Worm (Caenorhabditis elegans) whole organism, young adult: Measurements from ENCODE around the gene Y51A2A.12.

ENCODE experiments used
- B0019.2 ChIP-seq: fragments of 200-800 bp; sonication (Bioruptor generic); conservative IDR thresholded peaks from 2 replicates; pipeline ENCODE4 v1.3.6; 2022; ENCODE audit warnings: missing genetic modification reagents, missing genetic modification characterization, missing compliant biosample characterization
- B0336.3 ChIP-seq: fragments of 200-800 bp; sonication (Bioruptor generic); IDR thresholded peaks from 2 replicates; pipeline ENCODE4 v1.3.6; 2022; ENCODE audit warnings: missing genetic modification characterization, missing compliant biosample characterization
- F37B4.10 ChIP-seq: fragments of 200-800 bp; sonication (Bioruptor generic); IDR thresholded peaks from 2 replicates; pipeline ENCODE4 v1.3.6; 2022; ENCODE audit warnings: missing genetic modification characterization, missing compliant biosample characterization
- T26A5.8 ChIP-seq: sonication (generic microtip); optimal IDR thresholded peaks from 2 replicates; lab custom pipeline; 2016; ENCODE audit warnings: missing genetic modification characterization, missing compliant biosample characterization
- Y53G8AR.9 ChIP-seq: fragments of 200-800 bp; sonication (Bioruptor generic); conservative IDR thresholded peaks from 2 replicates; pipeline ENCODE4 v1.3.6; 2022; ENCODE audit warnings: missing genetic modification reagents, missing genetic modification characterization, missing compliant biosample characterization
- Y56A3A.18 ChIP-seq: fragments of 200-800 bp; sonication (Bioruptor generic); IDR thresholded peaks from 2 replicates; pipeline ENCODE4 v1.3.6; 2022; ENCODE audit warnings: missing genetic modification reagents, missing genetic modification characterization, missing compliant biosample characterization
- Y67H2A.10 ChIP-seq: fragments of 200-800 bp; sonication (Bioruptor generic); conservative IDR thresholded peaks from 2 replicates; pipeline ENCODE4 v1.3.6; 2022; ENCODE audit warnings: missing genetic modification reagents, missing genetic modification characterization, missing compliant biosample characterization
- Y95B8A.8 ChIP-seq: fragments of 200-800 bp; sonication (Bioruptor generic); IDR thresholded peaks from 2 replicates; pipeline ENCODE4 v1.3.6; 2022; ENCODE audit warnings: missing genetic modification reagents, missing genetic modification characterization, missing compliant biosample characterization
- atf-7 ChIP-seq: sonication (generic microtip); optimal IDR thresholded peaks from 2 replicates; lab custom pipeline; 2017; ENCODE audit warnings: mild to moderate bottlenecking, missing genetic modification characterization, missing compliant biosample characterization
- attf-6 ChIP-seq: fragments of 200-800 bp; sonication (Bioruptor generic); IDR thresholded peaks from 2 replicates; pipeline ENCODE4 v1.3.6; 2022; ENCODE audit warnings: missing genetic modification reagents, missing genetic modification characterization, missing compliant biosample characterization
- ceh-79 ChIP-seq: sonication (generic microtip); optimal IDR thresholded peaks from 2 replicates; lab custom pipeline; 2017; ENCODE audit warnings: mild to moderate bottlenecking, missing genetic modification characterization, missing compliant biosample characterization
- ceh-91 ChIP-seq: fragments of 200-800 bp; sonication (Bioruptor generic); IDR thresholded peaks from 2 replicates; pipeline ENCODE4 v1.3.6; 2022; ENCODE audit warnings: missing genetic modification reagents, missing genetic modification characterization, missing compliant biosample characterization
- gei-17 ChIP-seq: fragments of 200-800 bp; sonication (Bioruptor generic); optimal IDR thresholded peaks from 2 replicates; lab custom pipeline; 2018; ENCODE audit warnings: mild to moderate bottlenecking, missing genetic modification characterization, missing compliant biosample characterization
- hlh-26 ChIP-seq: fragments of 200-800 bp; sonication (Bioruptor generic); conservative IDR thresholded peaks from 2 replicates; pipeline ENCODE4 v1.3.6; 2022; ENCODE audit warnings: missing genetic modification reagents, missing genetic modification characterization, missing compliant biosample characterization
- hmg-1.2 ChIP-seq: fragments of 200-800 bp; sonication (Bioruptor generic); IDR thresholded peaks from 2 replicates; pipeline ENCODE4 v1.3.6; 2022; ENCODE audit warnings: missing genetic modification reagents, missing genetic modification characterization, missing compliant biosample characterization
- lag-1 ChIP-seq: fragments of 200-800 bp; sonication (Bioruptor generic); IDR thresholded peaks from 2 replicates; pipeline ENCODE4 v1.3.6; 2022; ENCODE audit warnings: missing genetic modification reagents, missing genetic modification characterization, missing compliant biosample characterization
- lin-35 ChIP-seq, 3 experiments: fragments of 150-350 bp in 2 of 3; sonication (generic microtip) in 1 of 3; optimal IDR thresholded peaks; 2 replicates each; lab custom pipeline; 2014 to 2018; ENCODE audit warnings: missing biosample characterization in 3 of 3, missing genetic modification characterization in 3 of 3, missing genetic modification reagents in 3 of 3
- lin-40 ChIP-seq: sonication (generic microtip); optimal IDR thresholded peaks from 2 replicates; lab custom pipeline; 2016; ENCODE audit warnings: missing genetic modification characterization, mild to moderate bottlenecking, missing compliant biosample characterization, missing genotype, missing genetic modification reagents
- lir-1 ChIP-seq: fragments of 200-800 bp; sonication (Bioruptor generic); conservative IDR thresholded peaks from 2 replicates; pipeline ENCODE4 v1.3.6; 2022; ENCODE audit warnings: missing genetic modification reagents, missing genetic modification characterization, missing compliant biosample characterization
- madf-10 ChIP-seq: sonication (generic microtip); optimal IDR thresholded peaks from 2 replicates; lab custom pipeline; 2016; ENCODE audit warnings: mild to moderate bottlenecking, missing genetic modification characterization, missing compliant biosample characterization
- madf-3 ChIP-seq: fragments of 200-800 bp; sonication (Bioruptor generic); IDR thresholded peaks from 2 replicates; pipeline ENCODE4 v1.3.6; 2022; ENCODE audit warnings: missing genetic modification reagents, missing genetic modification characterization, missing compliant biosample characterization
- madf-6 ChIP-seq: fragments of 200-800 bp; sonication (Bioruptor generic); IDR thresholded peaks from 2 replicates; pipeline ENCODE4 v1.3.6; 2022; ENCODE audit warnings: missing genetic modification reagents, missing genetic modification characterization, missing compliant biosample characterization
- nhr-80 ChIP-seq: sonication (generic microtip); optimal IDR thresholded peaks from 2 replicates; lab custom pipeline; 2016; ENCODE audit warnings: missing genetic modification characterization, missing compliant biosample characterization
- rec-8 ChIP-seq, 2 experiments: sonication (generic microtip); optimal IDR thresholded peaks; 2 replicates each; lab custom pipeline; 2016; ENCODE audit warnings: mild to moderate bottlenecking in 2 of 2, missing genetic modification characterization in 2 of 2, missing genetic modification reagents in 2 of 2, missing genotype in 2 of 2, missing biosample characterization in 1 of 2, missing compliant biosample characterization in 1 of 2, moderate library complexity in 1 of 2
- sea-2 ChIP-seq: fragments of 200-800 bp; sonication (Bioruptor generic); IDR thresholded peaks from 2 replicates; pipeline ENCODE4 v1.3.6; 2022; ENCODE audit warnings: missing genetic modification characterization, missing compliant biosample characterization
- snpc-1.3 ChIP-seq: sonication (generic microtip); optimal IDR thresholded peaks from 2 replicates; lab custom pipeline; 2017; ENCODE audit warnings: missing genetic modification characterization, mild to moderate bottlenecking, missing compliant biosample characterization, antibody characterized with exemption, moderate library complexity, missing genotype, missing genetic modification reagents; ENCODE audit not compliant: insufficient read depth
- snpc-4 ChIP-seq, 5 experiments: fragments of 150-350 bp in 1 of 5; sonication (generic microtip) in 4 of 5; optimal IDR thresholded peaks; 2 replicates each; lab custom pipeline; 2014 to 2018; ENCODE audit warnings: missing genetic modification characterization in 5 of 5, missing biosample characterization in 3 of 5, antibody characterized with exemption in 2 of 5, mild to moderate bottlenecking in 2 of 5, missing compliant biosample characterization in 2 of 5, missing genotype in 2 of 5, moderate library complexity in 2 of 5, missing genetic modification reagents in 1 of 5
- sptf-2 ChIP-seq: fragments of 200-800 bp; sonication (Bioruptor generic); optimal IDR thresholded peaks from 2 replicates; lab custom pipeline; 2018; ENCODE audit warnings: mild to moderate bottlenecking, missing genetic modification characterization, missing compliant biosample characterization
- tlf-1 ChIP-seq: fragments of 200-800 bp; sonication (Bioruptor generic); optimal IDR thresholded peaks from 2 replicates; lab custom pipeline; 2018; ENCODE audit warnings: mild to moderate bottlenecking, missing genetic modification characterization, missing compliant biosample characterization
- xnd-1 ChIP-seq: sonication (generic microtip); optimal IDR thresholded peaks from 2 replicates; lab custom pipeline; 2016; ENCODE audit warnings: missing genotype, missing genetic modification reagents, missing genetic modification characterization, missing compliant biosample characterization
- zfh-2 ChIP-seq: fragments of 200-800 bp; sonication (Bioruptor generic); conservative IDR thresholded peaks from 2 replicates; pipeline ENCODE4 v1.3.6; 2022; ENCODE audit warnings: missing genetic modification reagents, missing genetic modification characterization, missing compliant biosample characterization
- ztf-18 ChIP-seq: sonication (generic microtip); optimal IDR thresholded peaks from 2 replicates; lab custom pipeline; 2016; ENCODE audit warnings: missing genotype, mild to moderate bottlenecking, missing genetic modification characterization, missing compliant biosample characterization
- ztf-3 ChIP-seq: fragments of 200-800 bp; sonication (Bioruptor generic); optimal IDR thresholded peaks from 2 replicates; lab custom pipeline; 2018; ENCODE audit warnings: mild to moderate bottlenecking, missing genetic modification characterization, missing compliant biosample characterization

Y51A2A.12 gene

ce11 chrV:18292295-18292694 lies at the start of gene Y51A2A.12:
TSS of gene Y51A2A.12 (plus strand) at chrV:18292595.
- no peak for TF ChIP-seq ztf-18 (tag; lab: Kevin White, UChicago)
- TF ChIP-seq attf-6 (GFP tag; lab: Robert Waterston, UW) = no peak
- TF ChIP-seq F37B4.10 = no peak
- no peak for TF ChIP-seq hlh-26 (GFP tag; lab: Robert Waterston, UW)
- no peak for TF ChIP-seq hmg-1.2 (GFP tag; lab: Robert Waterston, UW)
- no peak for TF ChIP-seq lir-1 (GFP tag; lab: Robert Waterston, UW)
- TF ChIP-seq tlf-1 (GFP tag; lab: Kevin White, UChicago) = no peak
- TF ChIP-seq ceh-91 (GFP tag; lab: Robert Waterston, UW) = no peak
- TF ChIP-seq B0336.3 = no peak
- TF ChIP-seq gei-17 (GFP tag; lab: Kevin White, UChicago) = no peak
- no peak for TF ChIP-seq snpc-1.3 (tag; lab: Kevin White, UChicago)
- no peak for TF ChIP-seq madf-3
- no peak for TF ChIP-seq atf-7
- no peak for TF ChIP-seq lag-1
- no peak for TF ChIP-seq T26A5.8 (tag; lab: Kevin White, UChicago)
- no peak for TF ChIP-seq nhr-80 (tag; lab: Kevin White, UChicago)
- no peak for TF ChIP-seq Y56A3A.18 (GFP tag; lab: Robert Waterston, UW)
- TF ChIP-seq snpc-4 (GFP tag; optimal IDR thresholded peaks at IDR 0.05; lab: Kevin White, UChicago) = no peak
- TF ChIP-seq snpc-4 (tag; optimal IDR thresholded peaks at IDR 0.05; lab: Kevin White, UChicago) = no peak

- no peak for TF ChIP-seq gei-17 (GFP tag; lab: Kevin White, UChicago)
- no peak for TF ChIP-seq Y53G8AR.9 (GFP tag; lab: Robert Waterston, UW)
- no peak for TF ChIP-seq snpc-1.3 (tag; lab: Kevin White, UChicago)
- TF ChIP-seq sea-2 (GFP tag; lab: Robert Waterston, UW) = no peak
- no peak for TF ChIP-seq madf-10 (tag; lab: Kevin White, UChicago)
- no peak for TF ChIP-seq sptf-2 (GFP tag; lab: Kevin White, UChicago)
- no peak for TF ChIP-seq ztf-3 (GFP tag; lab: Kevin White, UChicago)
- no peak for TF ChIP-seq rec-8 (tag; optimal IDR thresholded peaks at IDR 0.05; lab: Kevin White, UChicago)
- no peak for TF ChIP-seq ceh-79 (tag; lab: Kevin White, UChicago)
- no peak for TF ChIP-seq F37B4.10
- no peak for TF ChIP-seq xnd-1 (tag; lab: Kevin White, UChicago)
- no peak for TF ChIP-seq atf-7
- no peak for TF ChIP-seq madf-6 (GFP tag; lab: Robert Waterston, UW)
- no peak for TF ChIP-seq Y95B8A.8 (GFP tag; lab: Robert Waterston, UW)
Measured at ce11 chrV:18243227-18243626, 49.2 kb upstream of the Y51A2A.12 start.

ce11 chrV:18244408-18244807 lies 48.0 kb upstream of the Y51A2A.12 start:
- TF ChIP-seq Y67H2A.10 (no peak), nhr-80 (tag; lab: Kevin White, UChicago) (peak; percentile 57)

- TF ChIP-seq B0019.2 (GFP tag; lab: Robert Waterston, UW) (no peak), lin-35 (GFP tag; optimal IDR thresholded peaks at IDR 0.05; lab: Kevin White, UChicago) (no peak), lin-40 (tag; lab: Kevin White, UChicago) (no peak), zfh-2 (no peak), nhr-80 (tag; lab: Kevin White, UChicago) (peak; percentile 31)
Measured at ce11 chrV:18246077-18246476, 46.3 kb upstream of the Y51A2A.12 start.
